Fruit fly (Drosophila melanogaster) whole organism, embryonic: ENCODE results near the gene ida.

Experiments used
- ATbp ChIP-seq: fragments of 200-800 bp; sonication (Bioruptor generic); optimal IDR thresholded peaks from 2 replicates; lab custom pipeline; 2017; ENCODE audit warnings: missing biosample characterization, mild to moderate bottlenecking, missing genetic modification characterization, missing genetic modification reagents
- Bgb ChIP-seq: fragments of 200-800 bp; sonication (Bioruptor generic); IDR thresholded peaks from 2 replicates; pipeline ENCODE4 v1.3.6; 2022; ENCODE audit warnings: missing biosample characterization, missing genetic modification characterization; ENCODE audit not compliant: partially characterized antibody
- CG11560 ChIP-seq: fragments of 200-800 bp; sonication (Bioruptor generic); IDR thresholded peaks from 3 replicates; pipeline ENCODE4 v1.3.6; 2022; ENCODE audit warnings: missing biosample characterization, missing genetic modification characterization
- CG12744 ChIP-seq: fragments of 200-800 bp; sonication (Bioruptor generic); optimal IDR thresholded peaks from 2 replicates; lab custom pipeline; 2016; ENCODE audit warnings: missing biosample characterization, missing genetic modification characterization
- CG13296 ChIP-seq: fragments of 200-800 bp; sonication (Bioruptor generic); optimal IDR thresholded peaks from 3 replicates; lab custom pipeline; 2018; ENCODE audit warnings: missing biosample characterization, mild to moderate bottlenecking, missing genetic modification characterization
- CG14014 ChIP-seq: fragments of 200-800 bp; sonication (Bioruptor generic); IDR thresholded peaks from 2 replicates; pipeline ENCODE4 v1.3.6; 2022; ENCODE audit warnings: missing biosample characterization, missing genetic modification characterization
- CG15514 ChIP-seq: fragments of 200-800 bp; sonication (Bioruptor generic); optimal IDR thresholded peaks from 3 replicates; lab custom pipeline; 2017; ENCODE audit warnings: missing biosample characterization, missing genetic modification characterization, mild to moderate bottlenecking, moderate library complexity, missing genetic modification reagents
- CG17612 ChIP-seq: fragments of 200-800 bp; sonication (Bioruptor generic); IDR thresholded peaks from 2 replicates; pipeline ENCODE4 v1.3.6; 2022; ENCODE audit warnings: missing biosample characterization, missing genetic modification characterization
- CG17829 ChIP-seq: fragments of 200-800 bp; optimal IDR thresholded peaks from 2 replicates; lab custom pipeline; 2019; ENCODE audit warnings: missing biosample characterization, mild to moderate bottlenecking, missing genetic modification characterization, moderate library complexity
- CG18764 ChIP-seq: fragments of 200-800 bp; sonication (Bioruptor generic); optimal IDR thresholded peaks from 3 replicates; lab custom pipeline; 2016; ENCODE audit warnings: missing biosample characterization, missing genetic modification characterization
- CG3281 ChIP-seq: fragments of 200-800 bp; sonication (Bioruptor generic); optimal IDR thresholded peaks from 3 replicates; lab custom pipeline; 2017; ENCODE audit warnings: missing biosample characterization, mild to moderate bottlenecking, missing genetic modification characterization
- CG33557 ChIP-seq: fragments of 200-800 bp; sonication (Bioruptor generic); optimal IDR thresholded peaks from 2 replicates; lab custom pipeline; 2019; ENCODE audit warnings: missing biosample characterization, mild to moderate bottlenecking, missing genetic modification characterization, moderate library complexity
- CG42726 ChIP-seq: fragments of 200-800 bp; sonication (Bioruptor generic); IDR thresholded peaks from 2 replicates; pipeline ENCODE4 v1.3.6; 2022; ENCODE audit warnings: missing biosample characterization, missing genetic modification characterization; ENCODE audit not compliant: partially characterized antibody
- CG4854 ChIP-seq: fragments of 200-800 bp; sonication (Bioruptor generic); optimal IDR thresholded peaks from 2 replicates; lab custom pipeline; 2016; ENCODE audit warnings: missing biosample characterization, missing genetic modification characterization, inconsistent platforms
- CG7963 ChIP-seq: fragments of 200-800 bp; sonication (Bioruptor generic); IDR thresholded peaks from 3 replicates; pipeline ENCODE4 v1.3.6; 2022; ENCODE audit warnings: missing biosample characterization, missing genetic modification characterization; ENCODE audit not compliant: partially characterized antibody
- CG7987 ChIP-seq: fragments of 200-800 bp; sonication (Bioruptor generic); optimal IDR thresholded peaks from 2 replicates; lab custom pipeline; 2018; ENCODE audit warnings: missing biosample characterization, mild to moderate bottlenecking, missing genetic modification characterization, moderate library complexity
- CG8478 ChIP-seq: fragments of >200 bp; optimal IDR thresholded peaks from 2 replicates; lab custom pipeline; 2018
- Dip3 ChIP-seq: fragments of 200-800 bp; sonication (Bioruptor generic); optimal IDR thresholded peaks from 3 replicates; lab custom pipeline; 2016; ENCODE audit warnings: missing biosample characterization, missing genetic modification characterization
- Ets65A ChIP-seq: fragments of 200-800 bp; sonication (Bioruptor generic); peaks from one replicate; lab custom pipeline; 2016; ENCODE audit warnings: missing biosample characterization, missing genetic modification characterization
- Hmr ChIP-seq: fragments of 200-800 bp; sonication (Bioruptor generic); optimal IDR thresholded peaks from 3 replicates; lab custom pipeline; 2017; ENCODE audit warnings: mild to moderate bottlenecking, missing biosample characterization, missing genetic modification reagents, missing genetic modification characterization
- Med ChIP-seq: fragments of 200-800 bp; sonication (Bioruptor generic); peaks from one replicate; lab custom pipeline; 2016; ENCODE audit warnings: missing biosample characterization, missing genetic modification characterization, mild to moderate bottlenecking, inconsistent platforms, moderate library complexity
- NK7.1 ChIP-seq: fragments of 200-800 bp; sonication (Bioruptor generic); optimal IDR thresholded peaks from 3 replicates; lab custom pipeline; 2016; ENCODE audit warnings: missing biosample characterization, missing genetic modification characterization
- Rfx ChIP-seq: fragments of 200-800 bp; sonication (Bioruptor generic); IDR thresholded peaks from 2 replicates; pipeline ENCODE4 v1.3.6; 2022; ENCODE audit warnings: missing biosample characterization, missing genetic modification characterization
- Scr ChIP-seq: fragments of 200-800 bp; sonication (Bioruptor generic); IDR thresholded peaks from 2 replicates; pipeline ENCODE4 v1.3.6; 2022; ENCODE audit warnings: missing biosample characterization, missing genetic modification characterization; ENCODE audit not compliant: partially characterized antibody
- TFAM ChIP-seq: fragments of 200-800 bp; sonication (Bioruptor generic); optimal IDR thresholded peaks from 2 replicates; lab custom pipeline; 2017; ENCODE audit warnings: missing biosample characterization, missing genetic modification characterization, inconsistent platforms
- Vsx1 ChIP-seq: fragments of 200-800 bp; sonication (Bioruptor generic); optimal IDR thresholded peaks from 2 replicates; lab custom pipeline; 2017; ENCODE audit warnings: missing biosample characterization, mild to moderate bottlenecking, missing genetic modification characterization, missing genetic modification reagents
- al ChIP-seq: fragments of 200-800 bp; sonication (Bioruptor generic); IDR thresholded peaks from 2 replicates; pipeline ENCODE4 v1.3.6; 2022; ENCODE audit warnings: missing biosample characterization, missing genetic modification characterization
- bsh ChIP-seq, 2 experiments: fragments of 200-800 bp; sonication (Bioruptor generic); optimal IDR thresholded peaks; 2 replicates each; lab custom pipeline; 2017 to 2018; ENCODE audit warnings: mild to moderate bottlenecking in 2 of 2, missing biosample characterization in 2 of 2, missing genetic modification characterization in 2 of 2, moderate library complexity in 1 of 2
- chinmo ChIP-seq: fragments of 200-800 bp; sonication (Bioruptor generic); IDR thresholded peaks from 4 replicates; pipeline ENCODE4 v1.3.6; 2022; ENCODE audit warnings: missing biosample characterization, missing genetic modification characterization; ENCODE audit not compliant: partially characterized antibody
- cwo ChIP-seq: fragments of 200-800 bp; sonication (Bioruptor generic); optimal IDR thresholded peaks from 3 replicates; lab custom pipeline; 2017; ENCODE audit warnings: missing biosample characterization, missing genetic modification characterization, mild to moderate bottlenecking, moderate library complexity, missing genetic modification reagents
- dmrt99B ChIP-seq: fragments of 200-800 bp; sonication (Bioruptor generic); optimal IDR thresholded peaks from 2 replicates; lab custom pipeline; 2018; ENCODE audit warnings: missing biosample characterization, mild to moderate bottlenecking, missing genetic modification characterization, moderate library complexity
- exex ChIP-seq: fragments of 200-800 bp; sonication (Bioruptor generic); optimal IDR thresholded peaks from 4 replicates; lab custom pipeline; 2018; ENCODE audit warnings: missing biosample characterization, mild to moderate bottlenecking, missing genetic modification characterization, moderate library complexity
- eyg ChIP-seq: fragments of 200-800 bp; sonication (Bioruptor generic); optimal IDR thresholded peaks from 3 replicates; lab custom pipeline; 2016; ENCODE audit warnings: missing biosample characterization, missing genetic modification characterization
- gro ChIP-seq: fragments of 200-800 bp; sonication (Bioruptor generic); optimal IDR thresholded peaks from 2 replicates; lab custom pipeline; 2016; ENCODE audit warnings: missing biosample characterization, missing genetic modification characterization
- gsb ChIP-seq: fragments of 200-800 bp; sonication (Bioruptor generic); IDR thresholded peaks from 2 replicates; pipeline ENCODE4 v1.3.6; 2022; ENCODE audit warnings: missing biosample characterization, missing genetic modification characterization
- hbn ChIP-seq: fragments of 200-800 bp; sonication (Bioruptor generic); IDR thresholded peaks from 2 replicates; pipeline ENCODE4 v1.3.6; 2022; ENCODE audit warnings: missing biosample characterization, missing genetic modification characterization; ENCODE audit not compliant: partially characterized antibody
- mld ChIP-seq: fragments of 200-800 bp; sonication (Bioruptor generic); IDR thresholded peaks from 3 replicates; pipeline ENCODE4 v1.3.6; 2022; ENCODE audit warnings: missing biosample characterization, missing genetic modification characterization; ENCODE audit not compliant: partially characterized antibody
- p53 ChIP-seq: fragments of 200-800 bp; sonication (Bioruptor generic); optimal IDR thresholded peaks from 2 replicates; lab custom pipeline; 2016; ENCODE audit warnings: missing biosample characterization, missing genetic modification characterization
- pros ChIP-seq: fragments of 200-800 bp; sonication (Bioruptor generic); optimal IDR thresholded peaks from 3 replicates; lab custom pipeline; 2019; ENCODE audit warnings: missing biosample characterization, mild to moderate bottlenecking, missing genetic modification characterization, moderate library complexity
- ro ChIP-seq: fragments of 200-800 bp; sonication (Bioruptor generic); IDR thresholded peaks from 2 replicates; pipeline ENCODE4 v1.3.6; 2022; ENCODE audit warnings: missing biosample characterization, missing genetic modification characterization
- sc ChIP-seq, 3 experiments: fragments of >200 bp in 2 of 3; fragments of 200-800 bp in 1 of 3; sonication (Bioruptor generic) in 1 of 3; optimal IDR thresholded peaks; 2 replicates in 2 of 3; 3 replicates in 1 of 3; lab custom pipeline; 2017; ENCODE audit warnings: mild to moderate bottlenecking in 1 of 3, missing biosample characterization in 1 of 3, missing genetic modification characterization in 1 of 3, missing genetic modification reagents in 1 of 3
- tin ChIP-seq: fragments of 200-800 bp; sonication (Bioruptor generic); optimal IDR thresholded peaks from 3 replicates; lab custom pipeline; 2016; ENCODE audit warnings: missing biosample characterization, missing genetic modification characterization
- toy ChIP-seq: fragments of 200-800 bp; sonication (Bioruptor generic); IDR thresholded peaks from 2 replicates; pipeline ENCODE4 v1.3.6; 2022; ENCODE audit warnings: missing biosample characterization, missing genetic modification characterization
- trh ChIP-seq: fragments of 200-800 bp; sonication (Bioruptor generic); optimal IDR thresholded peaks from 2 replicates; lab custom pipeline; 2016; ENCODE audit warnings: missing biosample characterization, missing genetic modification characterization
- tx ChIP-seq: fragments of 200-800 bp; sonication (Bioruptor generic); optimal IDR thresholded peaks from 2 replicates; lab custom pipeline; 2016; ENCODE audit warnings: missing biosample characterization, missing genetic modification characterization
- vvl ChIP-seq: fragments of 200-800 bp; sonication (Bioruptor generic); IDR thresholded peaks from 2 replicates; pipeline ENCODE4 v1.3.6; 2022; ENCODE audit warnings: missing biosample characterization, missing genetic modification characterization
- yki ChIP-seq: fragments of >200 bp; optimal IDR thresholded peaks from 3 replicates; lab custom pipeline; 2018
- z ChIP-seq: fragments of 200-800 bp; sonication (Bioruptor generic); IDR thresholded peaks from 3 replicates; pipeline ENCODE4 v1.3.6; 2022; ENCODE audit warnings: missing biosample characterization, missing genetic modification characterization
- zen ChIP-seq: fragments of 200-800 bp; sonication (Bioruptor generic); optimal IDR thresholded peaks from 3 replicates; lab custom pipeline; 2018; ENCODE audit warnings: missing biosample characterization, mild to moderate bottlenecking, missing genetic modification characterization, moderate library complexity

ida gene

DNA sequence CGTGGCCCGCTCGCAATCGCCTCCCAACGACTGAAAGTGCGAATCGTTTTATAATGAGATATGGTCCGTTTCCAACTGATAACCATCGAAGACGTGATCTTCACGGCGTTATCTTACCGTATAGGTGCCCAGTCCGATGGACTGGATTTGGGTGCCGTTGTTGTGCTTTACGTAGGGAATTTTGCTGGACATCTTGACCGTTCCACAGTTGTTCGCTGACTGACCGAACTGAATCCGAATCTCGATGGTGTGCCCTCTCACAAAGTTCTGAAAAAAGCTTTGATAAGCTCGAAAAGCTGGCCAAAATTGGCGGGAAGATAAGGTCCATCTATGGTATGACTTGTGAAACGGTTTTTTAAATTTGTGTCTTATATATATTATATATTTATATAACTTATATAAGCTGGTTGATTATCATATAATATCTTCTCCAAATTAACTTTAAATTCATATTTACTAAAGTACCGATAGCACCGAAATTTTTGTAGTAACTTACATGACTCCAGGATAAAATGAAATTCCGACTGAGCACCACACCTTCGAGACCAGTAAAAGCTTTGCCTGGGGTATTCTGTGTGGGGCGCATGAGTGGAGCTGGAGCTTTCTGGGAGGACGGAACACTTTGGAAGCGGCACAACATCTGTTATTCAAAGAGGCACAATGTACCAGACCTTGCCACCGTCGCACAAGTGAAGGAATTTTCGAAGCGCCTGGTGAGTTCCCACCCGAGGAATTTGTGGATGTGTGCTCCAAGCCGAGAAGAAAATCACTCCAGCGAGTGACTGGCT lies 37.3 kb downstream of the ida start, which contains the start of the genes CG10863 and CG14982 (continued):
- TF ChIP-seq CG42726 (GFP tag; lab: Robert Waterston, UW) (no peak), ATbp (no peak), CG13296 (GFP tag; lab: Kevin White, UChicago) (peak; percentile 7), Scr (GFP tag; lab: Robert Waterston, UW) (0 out of 2 replicates have a peak, but pooled peaks have one; percentile 18), p53 (no peak), CG17612 (no peak), z (GFP tag; lab: Robert Waterston, UW) (no peak), ro (GFP tag; lab: Robert Waterston, UW) (no peak), Hmr (peak; percentile 5), CG7963 (GFP tag; lab: Robert Waterston, UW) (no peak), bsh (GFP tag; optimal IDR thresholded peaks at IDR 0.05; lab: Kevin White, UChicago) (no peak), vvl (no peak), CG11560 (tag; lab: Robert Waterston, UW) (no peak), CG7987 (GFP tag; lab: Kevin White, UChicago) (peak; percentile 20), gro (GFP tag; lab: Kevin White, UChicago) (peak; percentile 59), chinmo (GFP tag; lab: Robert Waterston, UW) (peak; percentile 50; the same call in 1 of the 4 replicates), CG4854 (GFP tag; lab: Kevin White, UChicago) (no peak), cwo (GFP tag; lab: Kevin White, UChicago) (no peak), al (GFP tag; lab: Robert Waterston, UW) (no peak), CG18764 (no peak), CG3281 (GFP tag; lab: Kevin White, UChicago) (peak; percentile 1), exex (tag; lab: Kevin White, UChicago) (peak; percentile 84), CG8478 (lab: Kevin White, UChicago) (no peak), sc (optimal IDR thresholded peaks at IDR 0.05; lab: Kevin White, UChicago) (no peak), sc (GFP tag; optimal IDR thresholded peaks at IDR 0.05; lab: Kevin White, UChicago) (no peak), Bgb (GFP tag; lab: Robert Waterston, UW) (peak; percentile 50; the same call in 1 of the 2 replicates), Rfx (GFP tag; lab: Robert Waterston, UW) (no peak), Vsx1 (GFP tag; lab: Kevin White, UChicago) (no peak), trh (GFP tag; lab: Kevin White, UChicago) (no peak), dmrt99B (no peak), Ets65A (GFP tag; lab: Kevin White, UChicago) (peak; percentile 52), TFAM (GFP tag; lab: Kevin White, UChicago) (no peak), CG33557 (GFP tag; lab: Kevin White, UChicago) (no peak), CG17829 (tag; lab: Kevin White, UChicago) (no peak), yki (lab: Kevin White, UChicago) (no peak), Dip3 (GFP tag; lab: Kevin White, UChicago) (no peak), toy (GFP tag; lab: Robert Waterston, UW) (no peak), pros (GFP tag; lab: Kevin White, UChicago) (no peak), gsb (GFP tag; lab: Robert Waterston, UW) (no peak), tin (GFP tag; lab: Kevin White, UChicago) (no peak), zen (no peak), hbn (GFP tag; lab: Robert Waterston, UW) (no peak), NK7.1 (GFP tag; lab: Kevin White, UChicago) (no peak), mld (GFP tag; lab: Robert Waterston, UW) (no peak), CG15514 (GFP tag; lab: Kevin White, UChicago) (peak; percentile 60), CG12744 (GFP tag; lab: Kevin White, UChicago) (no peak), eyg (GFP tag; lab: Kevin White, UChicago) (no peak), Med (GFP tag; lab: Kevin White, UChicago) (peak; percentile 83), tx (GFP tag; lab: Kevin White, UChicago) (no peak), CG14014 (GFP tag; lab: Robert Waterston, UW) (no peak)
